Worm (Caenorhabditis elegans) whole organism, midembryonic: ENCODE data around the gene rcat-1.

Experiments
- T22C8.4 ChIP-seq: fragments of 200-800 bp; sonication (Bioruptor generic); IDR thresholded peaks from 2 replicates; pipeline ENCODE4 v1.3.6; 2022; ENCODE audit warnings: missing genetic modification characterization, missing compliant biosample characterization
- cog-1 ChIP-seq: sonication (generic microtip); optimal IDR thresholded peaks from 2 replicates; lab custom pipeline; 2016; ENCODE audit warnings: missing genetic modification characterization, missing compliant biosample characterization
- flt-1 ChIP-seq: fragments of 200-800 bp; sonication (Bioruptor generic); IDR thresholded peaks from 2 replicates; pipeline ENCODE4 v1.3.6; 2022; ENCODE audit warnings: missing genetic modification characterization, missing compliant biosample characterization
- klf-2 ChIP-seq: fragments of 200-800 bp; sonication (Bioruptor generic); conservative IDR thresholded peaks from 2 replicates; pipeline ENCODE4 v1.3.6; 2022; ENCODE audit warnings: missing genetic modification reagents, missing genetic modification characterization, missing compliant biosample characterization
- med-1 ChIP-seq: sonication (generic microtip); optimal IDR thresholded peaks from 2 replicates; lab custom pipeline; 2017; ENCODE audit warnings: missing genetic modification characterization, mild to moderate bottlenecking, missing compliant biosample characterization, antibody characterized with exemption, missing genetic modification reagents; ENCODE audit not compliant: insufficient read depth
- ref-1 ChIP-seq: fragments of 200-800 bp; sonication (Bioruptor generic); conservative IDR thresholded peaks from 2 replicates; pipeline ENCODE4 v1.3.6; 2022; ENCODE audit warnings: missing genetic modification reagents, missing genetic modification characterization, missing compliant biosample characterization
- tab-1 ChIP-seq: fragments of 200-800 bp; sonication (Bioruptor generic); IDR thresholded peaks from 2 replicates; pipeline ENCODE4 v1.3.6; 2022; ENCODE audit warnings: missing genetic modification characterization, missing compliant biosample characterization
- ztf-23 ChIP-seq: fragments of 200-800 bp; sonication (Bioruptor generic); IDR thresholded peaks from 2 replicates; pipeline ENCODE4 v1.3.6; 2022; ENCODE audit warnings: missing genetic modification reagents, missing genetic modification characterization, missing compliant biosample characterization
- ztf-29 ChIP-seq: fragments of 200-800 bp; sonication (Bioruptor generic); IDR thresholded peaks from 2 replicates; pipeline ENCODE4 v1.3.6; 2022; ENCODE audit warnings: missing genetic modification reagents, missing genetic modification characterization, missing compliant biosample characterization

The rcat-1 gene

ce11 chrIV:274185-274584 lies 19.0 kb upstream of the rcat-1 start, which contains the start of gene sma-10:
Gene sma-10 (plus strand): TSS chrIV:274420.
- TF ChIP-seq cog-1 (tag; lab: Kevin White, UChicago) (no peak), ztf-23 (GFP tag; lab: Robert Waterston, UW) (no peak), med-1 (GFP tag; lab: Kevin White, UChicago) (no peak), T22C8.4 (GFP tag; lab: Robert Waterston, UW) (no peak), ref-1 (GFP tag; lab: Robert Waterston, UW) (no peak), klf-2 (GFP tag; lab: Robert Waterston, UW) (no peak), flt-1 (GFP tag; lab: Robert Waterston, UW) (no peak), ztf-29 (no peak), tab-1 (GFP tag; lab: Robert Waterston, UW) (no peak)

ce11 chrIV:273299-273698 lies 18.1 kb upstream of the rcat-1 start, which contains the start of gene srh-282:
Gene srh-282 (minus strand): TSS chrIV:273399.
- TF ChIP-seq klf-2 (GFP tag; lab: Robert Waterston, UW) (no peak), med-1 (GFP tag; lab: Kevin White, UChicago) (no peak), ztf-29 (no peak), ref-1 (GFP tag; lab: Robert Waterston, UW) (no peak), cog-1 (tag; lab: Kevin White, UChicago) (no peak), ztf-23 (GFP tag; lab: Robert Waterston, UW) (no peak), tab-1 (GFP tag; lab: Robert Waterston, UW) (no peak), flt-1 (GFP tag; lab: Robert Waterston, UW) (no peak), T22C8.4 (GFP tag; lab: Robert Waterston, UW) (no peak)

- TF ChIP-seq tab-1 (GFP tag; lab: Robert Waterston, UW) (no peak), ref-1 (GFP tag; lab: Robert Waterston, UW) (no peak), flt-1 (GFP tag; lab: Robert Waterston, UW) (no peak), klf-2 (GFP tag; lab: Robert Waterston, UW) (no peak), T22C8.4 (GFP tag; lab: Robert Waterston, UW) (no peak), med-1 (GFP tag; lab: Kevin White, UChicago) (no peak)
Measured at ce11 chrIV:269107-269506, 13.9 kb upstream of the rcat-1 start, which contains the start of gene T21D12.11. Gene T21D12.11 (plus strand): TSS chrIV:269407.

- no peak for TF ChIP-seq cog-1 (tag; lab: Kevin White, UChicago)
- no peak for TF ChIP-seq med-1 (GFP tag; lab: Kevin White, UChicago)
- no peak for TF ChIP-seq ztf-29
- TF ChIP-seq ztf-23 (GFP tag; lab: Robert Waterston, UW) = no peak
- TF ChIP-seq T22C8.4 (GFP tag; lab: Robert Waterston, UW) = no peak
- TF ChIP-seq ref-1 (GFP tag; lab: Robert Waterston, UW) = no peak
- TF ChIP-seq flt-1 (GFP tag; lab: Robert Waterston, UW) = no peak
- no peak for TF ChIP-seq klf-2 (GFP tag; lab: Robert Waterston, UW)
- no peak for TF ChIP-seq tab-1 (GFP tag; lab: Robert Waterston, UW)
Measured at ce11 chrIV:266148-266547, 10.9 kb upstream of the rcat-1 start, which contains the start of gene T21D12.12. Gene T21D12.12 (plus strand): TSS chrIV:266448.

ce11 chrIV:264182-264709 lies 9.0 kb upstream of the rcat-1 start, which contains the start of gene pat-6:
Gene pat-6 (minus strand): TSS chrIV:264232.
- TF ChIP-seq T22C8.4 (GFP tag; lab: Robert Waterston, UW) (peak; percentile 59), tab-1 (GFP tag; lab: Robert Waterston, UW) (no peak)

- TF ChIP-seq cog-1 (tag; lab: Kevin White, UChicago) (no peak), T22C8.4 (GFP tag; lab: Robert Waterston, UW) (no peak), tab-1 (GFP tag; lab: Robert Waterston, UW) (no peak)
Measured at ce11 chrIV:262460-262859, 7.2 kb upstream of the rcat-1 start.

ce11 chrIV:261607-262006 lies 6.4 kb upstream of the rcat-1 start, which contains the start of gene pqbp-1.1:
Gene pqbp-1.1 (minus strand): TSS chrIV:261683.
- TF ChIP-seq flt-1 (GFP tag; lab: Robert Waterston, UW) (0 out of 2 replicates have a peak, but pooled peaks have one; percentile 59), ref-1 (GFP tag; lab: Robert Waterston, UW) (no peak), T22C8.4 (GFP tag; lab: Robert Waterston, UW) (peak; percentile 42; the same call in 1 of the 2 replicates)

ce11 chrIV:259142-259541 lies 3.9 kb upstream of the rcat-1 start, which contains the start of gene dpy-9:
Gene dpy-9 (minus strand): TSS chrIV:259204.
- no peak for TF ChIP-seq ztf-29
- no peak for TF ChIP-seq flt-1 (GFP tag; lab: Robert Waterston, UW)
- TF ChIP-seq T22C8.4 (GFP tag; lab: Robert Waterston, UW) = no peak
- no peak for TF ChIP-seq cog-1 (tag; lab: Kevin White, UChicago)
- TF ChIP-seq tab-1 (GFP tag; lab: Robert Waterston, UW) = no peak
- TF ChIP-seq med-1 (GFP tag; lab: Kevin White, UChicago) = no peak
- TF ChIP-seq klf-2 (GFP tag; lab: Robert Waterston, UW) = no peak
- TF ChIP-seq ztf-23 (GFP tag; lab: Robert Waterston, UW) = no peak
- TF ChIP-seq ref-1 (GFP tag; lab: Robert Waterston, UW) = no peak

- no peak for TF ChIP-seq T22C8.4 (GFP tag; lab: Robert Waterston, UW)
- TF ChIP-seq med-1 (GFP tag; lab: Kevin White, UChicago) = no peak
- TF ChIP-seq flt-1 (GFP tag; lab: Robert Waterston, UW) = no peak
- TF ChIP-seq klf-2 (GFP tag; lab: Robert Waterston, UW) = no peak
- no peak for TF ChIP-seq ref-1 (GFP tag; lab: Robert Waterston, UW)
- no peak for TF ChIP-seq tab-1 (GFP tag; lab: Robert Waterston, UW)
- TF ChIP-seq ztf-23 (GFP tag; lab: Robert Waterston, UW) = no peak
- no peak for TF ChIP-seq ztf-29
- no peak for TF ChIP-seq cog-1 (tag; lab: Kevin White, UChicago)
Measured at ce11 chrIV:258362-258761, 3.1 kb upstream of the rcat-1 start.
